Worm (Caenorhabditis elegans) whole organism, young adult: Measurements from ENCODE around the gene nas-28.

Source experiments
- B0336.3 ChIP-seq: fragments of 200-800 bp; sonication (Bioruptor generic); IDR thresholded peaks from 2 replicates; pipeline ENCODE4 v1.3.6; 2022; ENCODE audit warnings: missing genetic modification characterization, missing compliant biosample characterization
- F39B2.1 ChIP-seq: fragments of 200-800 bp; sonication (Bioruptor generic); IDR thresholded peaks from 2 replicates; pipeline ENCODE4 v1.3.6; 2022; ENCODE audit warnings: missing genetic modification reagents, missing genetic modification characterization, missing compliant biosample characterization
- F55B11.4 ChIP-seq: sonication (generic microtip); optimal IDR thresholded peaks from 2 replicates; lab custom pipeline; 2016; ENCODE audit warnings: missing compliant biosample characterization, missing genetic modification characterization, borderline replicate concordance; ENCODE audit not compliant: insufficient read depth
- F57C9.4 ChIP-seq: sonication (generic microtip); optimal IDR thresholded peaks from 2 replicates; lab custom pipeline; 2017; ENCODE audit warnings: mild to moderate bottlenecking, missing genetic modification characterization, missing compliant biosample characterization
- K12H6.12 ChIP-seq: fragments of 200-800 bp; sonication (Bioruptor generic); optimal IDR thresholded peaks from 2 replicates; lab custom pipeline; 2018; ENCODE audit warnings: mild to moderate bottlenecking, missing genetic modification characterization, missing compliant biosample characterization
- T07F8.4 ChIP-seq: sonication (generic microtip); optimal IDR thresholded peaks from 2 replicates; lab custom pipeline; 2016; ENCODE audit warnings: mild to moderate bottlenecking, missing genetic modification characterization, moderate library complexity, missing compliant biosample characterization
- Y95B8A.8 ChIP-seq: fragments of 200-800 bp; sonication (Bioruptor generic); IDR thresholded peaks from 2 replicates; pipeline ENCODE4 v1.3.6; 2022; ENCODE audit warnings: missing genetic modification reagents, missing genetic modification characterization, missing compliant biosample characterization
- ama-1 ChIP-seq, 3 experiments: fragments of 150-350 bp in 1 of 3; sonication (generic microtip) in 2 of 3; optimal IDR thresholded peaks; 2 replicates each; lab custom pipeline; 2014 to 2018; ENCODE audit warnings: missing biosample characterization in 2 of 3, missing genetic modification characterization in 2 of 3, missing genetic modification reagents in 2 of 3
- attf-5 ChIP-seq: fragments of 200-800 bp; sonication (Bioruptor generic); optimal IDR thresholded peaks from 2 replicates; lab custom pipeline; 2018; ENCODE audit warnings: mild to moderate bottlenecking, missing genetic modification characterization, missing compliant biosample characterization
- cebp-1 ChIP-seq, 2 experiments: fragments of 200-800 bp in 1 of 2; sonication (Bioruptor generic) in 1 of 2; sonication (generic microtip) in 1 of 2; IDR thresholded peaks in 1 of 2; optimal IDR thresholded peaks in 1 of 2; 2 replicates each; pipeline versions ENCODE4 v1.3.6 to Lab custom; 2017 to 2022; ENCODE audit warnings: missing compliant biosample characterization in 2 of 2, missing genetic modification characterization in 2 of 2, mild to moderate bottlenecking in 1 of 2, missing genetic modification reagents in 1 of 2, moderate library complexity in 1 of 2
- chd-7 ChIP-seq: sonication (generic microtip); optimal IDR thresholded peaks from 2 replicates; lab custom pipeline; 2016; ENCODE audit warnings: mild to moderate bottlenecking, missing genetic modification characterization, moderate library complexity, missing compliant biosample characterization
- dox-1 ChIP-seq: fragments of 200-800 bp; sonication (Bioruptor generic); IDR thresholded peaks from 2 replicates; pipeline ENCODE4 v1.3.6; 2022; ENCODE audit warnings: missing genetic modification reagents, missing genetic modification characterization, missing compliant biosample characterization
- dpff-1 ChIP-seq: sonication (generic microtip); optimal IDR thresholded peaks from 2 replicates; lab custom pipeline; 2017; ENCODE audit warnings: mild to moderate bottlenecking, missing genetic modification characterization, missing compliant biosample characterization
- egrh-3 ChIP-seq: fragments of 200-800 bp; sonication (Bioruptor generic); IDR thresholded peaks from 2 replicates; pipeline ENCODE4 v1.3.6; 2022; ENCODE audit warnings: missing genetic modification reagents, missing genetic modification characterization, missing compliant biosample characterization
- hmg-1.2 ChIP-seq: fragments of 200-800 bp; sonication (Bioruptor generic); IDR thresholded peaks from 2 replicates; pipeline ENCODE4 v1.3.6; 2022; ENCODE audit warnings: missing genetic modification reagents, missing genetic modification characterization, missing compliant biosample characterization
- hsf-1 ChIP-seq: fragments of 200-800 bp; sonication (Bioruptor generic); IDR thresholded peaks from 2 replicates; pipeline ENCODE4 v1.3.6; 2022; ENCODE audit warnings: missing genetic modification reagents, missing genetic modification characterization, missing compliant biosample characterization
- lin-35 ChIP-seq, 3 experiments: fragments of 150-350 bp in 2 of 3; sonication (generic microtip) in 1 of 3; optimal IDR thresholded peaks; 2 replicates each; lab custom pipeline; 2014 to 2018; ENCODE audit warnings: missing biosample characterization in 3 of 3, missing genetic modification characterization in 3 of 3, missing genetic modification reagents in 3 of 3
- lin-40 ChIP-seq: sonication (generic microtip); optimal IDR thresholded peaks from 2 replicates; lab custom pipeline; 2016; ENCODE audit warnings: missing genetic modification characterization, mild to moderate bottlenecking, missing compliant biosample characterization, missing genotype, missing genetic modification reagents
- lsl-1 ChIP-seq: fragments of 200-800 bp; sonication (Bioruptor generic); optimal IDR thresholded peaks from 2 replicates; lab custom pipeline; 2018; ENCODE audit warnings: mild to moderate bottlenecking, missing genetic modification characterization, moderate library complexity, missing compliant biosample characterization
- madf-10 ChIP-seq: sonication (generic microtip); optimal IDR thresholded peaks from 2 replicates; lab custom pipeline; 2016; ENCODE audit warnings: mild to moderate bottlenecking, missing genetic modification characterization, missing compliant biosample characterization
- nhr-120 ChIP-seq: fragments of 200-800 bp; sonication (Bioruptor generic); IDR thresholded peaks from 2 replicates; pipeline ENCODE4 v1.3.6; 2022; ENCODE audit warnings: missing genetic modification characterization, missing compliant biosample characterization
- nhr-179 ChIP-seq: sonication (generic microtip); optimal IDR thresholded peaks from 2 replicates; lab custom pipeline; 2016; ENCODE audit warnings: mild to moderate bottlenecking, missing genetic modification characterization, missing compliant biosample characterization
- pbrm-1 ChIP-seq: fragments of 200-800 bp; sonication (Bioruptor generic); IDR thresholded peaks from 2 replicates; pipeline ENCODE4 v1.3.6; 2022; ENCODE audit warnings: missing genetic modification reagents, missing genetic modification characterization, missing compliant biosample characterization
- pha-4 ChIP-seq: fragments of 150-350 bp; sonication (generic microtip); optimal IDR thresholded peaks from 2 replicates; lab custom pipeline; 2014; ENCODE audit warnings: missing biosample characterization, missing genetic modification reagents, missing genetic modification characterization
- rcor-1 ChIP-seq: fragments of 200-800 bp; sonication (Bioruptor generic); IDR thresholded peaks from 2 replicates; pipeline ENCODE4 v1.3.6; 2022; ENCODE audit warnings: missing genetic modification reagents, missing genetic modification characterization, missing compliant biosample characterization
- repo-1 ChIP-seq: sonication (generic microtip); optimal IDR thresholded peaks from 2 replicates; lab custom pipeline; 2017; ENCODE audit warnings: mild to moderate bottlenecking, missing genetic modification characterization, missing compliant biosample characterization
- rpc-1 ChIP-seq, 2 experiments: fragments of 150-350 bp in 1 of 2; sonication (generic microtip) in 1 of 2; optimal IDR thresholded peaks; 2 replicates each; lab custom pipeline; 2014 to 2018; ENCODE audit warnings: missing biosample characterization in 1 of 2, missing genetic modification characterization in 1 of 2, missing genetic modification reagents in 1 of 2, missing genotype in 1 of 2
- sea-2 ChIP-seq: fragments of 200-800 bp; sonication (Bioruptor generic); IDR thresholded peaks from 2 replicates; pipeline ENCODE4 v1.3.6; 2022; ENCODE audit warnings: missing genetic modification characterization, missing compliant biosample characterization
- snpc-1.1 ChIP-seq: sonication (generic microtip); optimal IDR thresholded peaks from 2 replicates; lab custom pipeline; 2017; ENCODE audit warnings: missing genetic modification characterization, mild to moderate bottlenecking, missing compliant biosample characterization, antibody characterized with exemption, moderate library complexity, missing genotype, missing genetic modification reagents; ENCODE audit not compliant: insufficient read depth
- snpc-3.4 ChIP-seq: sonication (generic microtip); optimal IDR thresholded peaks from 2 replicates; lab custom pipeline; 2017; ENCODE audit warnings: missing genetic modification characterization, mild to moderate bottlenecking, missing compliant biosample characterization, antibody characterized with exemption, moderate library complexity, missing genotype, missing genetic modification reagents
- snpc-4 ChIP-seq, 5 experiments: fragments of 150-350 bp in 1 of 5; sonication (generic microtip) in 4 of 5; optimal IDR thresholded peaks; 2 replicates each; lab custom pipeline; 2014 to 2018; ENCODE audit warnings: missing genetic modification characterization in 5 of 5, missing biosample characterization in 3 of 5, antibody characterized with exemption in 2 of 5, mild to moderate bottlenecking in 2 of 5, missing compliant biosample characterization in 2 of 5, missing genotype in 2 of 5, moderate library complexity in 2 of 5, missing genetic modification reagents in 1 of 5
- tbp1 ChIP-seq: fragments of 200-800 bp; sonication (Bioruptor generic); optimal IDR thresholded peaks from 2 replicates; lab custom pipeline; 2018; ENCODE audit warnings: mild to moderate bottlenecking, missing genetic modification characterization, missing compliant biosample characterization
- tbx-9 ChIP-seq: sonication (generic microtip); optimal IDR thresholded peaks from 2 replicates; lab custom pipeline; 2016; ENCODE audit warnings: borderline replicate concordance, missing genetic modification characterization, inconsistent platforms, missing compliant biosample characterization
- unc-62 ChIP-seq: fragments of 150-350 bp; optimal IDR thresholded peaks from 2 replicates; lab custom pipeline; 2014; ENCODE audit warnings: missing biosample characterization, missing genetic modification reagents, missing genetic modification characterization
- zim-3 ChIP-seq: sonication (generic microtip); optimal IDR thresholded peaks from 2 replicates; lab custom pipeline; 2017; ENCODE audit warnings: mild to moderate bottlenecking, missing genetic modification characterization, moderate library complexity, missing compliant biosample characterization

The nas-28 gene

DNA sequence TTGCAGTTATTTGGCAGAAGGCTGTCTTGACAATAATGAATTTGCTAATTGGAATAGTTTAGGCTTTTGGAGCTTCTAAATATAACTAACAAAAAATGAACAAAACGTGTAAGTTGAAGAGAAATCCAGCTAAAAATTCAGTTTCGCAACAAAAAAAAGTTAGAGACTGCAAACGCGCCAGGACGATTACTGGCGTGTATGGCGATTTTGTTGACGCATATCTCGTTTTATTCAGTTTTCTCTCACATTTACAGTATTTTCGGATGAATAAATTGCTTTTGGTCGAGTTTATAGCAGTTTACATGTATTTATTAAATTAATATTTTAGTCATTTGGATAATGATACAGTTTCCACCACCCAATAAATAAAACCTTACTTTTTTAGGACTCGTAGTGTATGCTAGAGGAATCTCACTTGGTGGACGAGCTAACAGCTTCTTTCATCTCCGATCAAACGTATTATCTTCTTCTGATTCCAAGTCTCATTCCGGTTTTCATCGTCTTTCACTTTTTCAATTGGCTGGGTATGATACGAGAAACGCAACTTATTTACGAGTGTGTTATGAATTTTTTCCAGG, 9.9 kb downstream of the nas-28 start, which contains the start of the genes abcf-3 and F42A10.5 (continued):
- TF ChIP-seq lsl-1 (GFP tag; lab: Kevin White, UChicago) = peak; percentile 47

DNA sequence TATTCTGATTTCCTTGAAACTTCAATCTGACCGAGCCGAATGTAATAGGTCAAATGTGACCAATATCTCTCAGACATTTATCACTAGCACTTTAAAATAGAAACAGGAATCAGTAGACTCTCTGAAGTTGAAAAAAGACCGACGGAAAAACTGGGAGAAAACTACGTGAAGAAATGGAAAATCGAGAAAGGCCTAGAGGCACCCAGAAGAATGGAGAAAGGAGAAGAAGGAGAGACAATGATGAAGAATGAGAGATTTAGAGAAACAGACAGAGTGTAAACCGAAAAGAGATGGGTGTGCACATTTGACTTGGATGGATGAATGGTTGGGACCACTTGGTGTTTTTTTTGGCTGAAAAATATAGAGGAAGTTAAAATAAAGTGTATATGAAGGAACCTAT, 13.0 kb downstream of the nas-28 start:
- TF ChIP-seq tbp1 (peak; percentile 4), cebp-1 (GFP tag; IDR thresholded peaks at IDR 0.05; lab: Robert Waterston, UW) (no peak), cebp-1 (tag; optimal IDR thresholded peaks at IDR 0.05; lab: Kevin White, UChicago) (peak; percentile 24), snpc-1.1 (tag; lab: Kevin White, UChicago) (no peak), B0336.3 (GFP tag; lab: Robert Waterston, UW) (no peak), K12H6.12 (tag; lab: Kevin White, UChicago) (peak; percentile 12), lin-40 (no peak), egrh-3 (0 out of 2 replicates have a peak, but pooled peaks have one; percentile 20), madf-10 (tag; lab: Kevin White, UChicago) (no peak), dpff-1 (tag; lab: Kevin White, UChicago) (no peak), T07F8.4 (tag; lab: Kevin White, UChicago) (no peak), pbrm-1 (GFP tag; lab: Robert Waterston, UW) (no peak), F55B11.4 (tag; lab: Kevin White, UChicago) (no peak), unc-62 (no peak), lin-35 (GFP tag; optimal IDR thresholded peaks at IDR 0.05; lab: Kevin White, UChicago) (peak in 1 of 3 experiments; percentile 30), hsf-1 (GFP tag; lab: Robert Waterston, UW) (peak; percentile 84), tbx-9 (tag; lab: Kevin White, UChicago) (no peak), nhr-120 (no peak), chd-7 (tag; lab: Kevin White, UChicago) (peak; percentile 14), zim-3 (tag; lab: Kevin White, UChicago) (no peak), rcor-1 (GFP tag; lab: Robert Waterston, UW) (no peak), dox-1 (GFP tag; lab: Robert Waterston, UW) (peak; percentile 7; the same call in 1 of the 2 replicates), snpc-3.4 (tag; lab: Kevin White, UChicago) (no peak), repo-1 (tag; lab: Kevin White, UChicago) (no peak), F57C9.4 (no peak), hmg-1.2 (GFP tag; lab: Robert Waterston, UW) (peak; percentile 95), nhr-179 (no peak), rpc-1 (optimal IDR thresholded peaks at IDR 0.05; lab: Kevin White, UChicago) (peak; percentile 51), rpc-1 (tag; optimal IDR thresholded peaks at IDR 0.05; lab: Kevin White, UChicago) (no peak)

DNA sequence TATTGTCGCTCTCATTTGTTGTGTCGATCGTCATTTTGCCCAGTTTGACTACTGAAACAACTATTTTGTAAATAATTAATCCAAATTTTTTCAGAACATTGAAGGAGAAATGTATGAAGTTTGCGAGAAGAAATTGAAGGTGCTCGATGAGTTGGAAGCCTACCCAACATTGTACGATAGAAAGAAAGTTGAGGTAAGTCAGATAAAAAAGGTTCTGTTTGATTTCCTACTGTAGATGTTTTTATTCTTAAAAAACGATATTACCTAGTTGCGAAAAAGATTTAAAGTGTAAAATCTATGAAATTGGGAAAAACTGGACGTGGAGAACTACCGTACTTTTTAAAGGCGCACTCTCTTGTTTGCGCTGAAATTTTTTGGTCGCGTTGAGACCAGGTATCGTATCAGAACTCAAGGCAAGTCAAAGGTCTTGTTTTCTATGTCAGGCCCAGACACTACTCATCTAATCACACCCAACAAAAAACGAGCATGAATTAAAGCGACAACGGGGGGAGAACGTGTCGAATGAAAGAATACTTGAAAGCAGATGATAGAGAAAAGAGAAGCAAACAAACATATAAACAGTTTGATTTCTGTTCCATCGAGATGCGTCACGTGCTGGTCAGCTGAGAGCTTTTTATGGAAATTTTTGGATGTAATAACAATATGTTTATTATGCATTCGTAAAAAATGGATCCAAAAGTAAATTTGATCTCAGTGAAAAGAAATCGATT, 14.4 kb downstream of the nas-28 start, which contains the start of gene efk-1:
Gene efk-1 (minus strand): TSS at position 51 of the 731 bp plus-strand sequence.
- 0 out of 2 replicates have a peak, but pooled peaks have one; percentile 46 for TF ChIP-seq F39B2.1 (GFP tag; lab: Robert Waterston, UW)
- 0 out of 2 replicates have a peak, but pooled peaks have one; percentile 23 for TF ChIP-seq Y95B8A.8 (GFP tag; lab: Robert Waterston, UW)
- TF ChIP-seq pha-4 (tag; lab: Kevin White, UChicago) = no peak
- TF ChIP-seq zim-3 (tag; lab: Kevin White, UChicago) = peak; percentile 14
- no peak for TF ChIP-seq sea-2 (GFP tag; lab: Robert Waterston, UW)
- no peak for TF ChIP-seq cebp-1 (GFP tag; IDR thresholded peaks at IDR 0.05; lab: Robert Waterston, UW)
- TF ChIP-seq cebp-1 (tag; optimal IDR thresholded peaks at IDR 0.05; lab: Kevin White, UChicago) = peak; percentile 44
- TF ChIP-seq ama-1 (optimal IDR thresholded peaks at IDR 0.05; lab: Kevin White, UChicago) = peak; percentile 78
- no peak for TF ChIP-seq ama-1 (GFP tag; optimal IDR thresholded peaks at IDR 0.05; lab: Kevin White, UChicago)
- TF ChIP-seq snpc-4 (GFP tag; optimal IDR thresholded peaks at IDR 0.05; lab: Kevin White, UChicago) = no peak
- TF ChIP-seq snpc-4 (tag; optimal IDR thresholded peaks at IDR 0.05; lab: Kevin White, UChicago) = no peak
- TF ChIP-seq dox-1 (GFP tag; lab: Robert Waterston, UW) = peak; percentile 30; the same call in 1 of the 2 replicates
- TF ChIP-seq attf-5 = peak; percentile 61
- TF ChIP-seq, all 124 proteins: peak for 7
